Fruit fly (Drosophila melanogaster) whole organism, embryonic: Measurements from ENCODE around the gene Cyp313b1.

Experiments
- B-H2 ChIP-seq: fragments of 200-800 bp; sonication (Bioruptor generic); optimal IDR thresholded peaks from 2 replicates; lab custom pipeline; 2018; ENCODE audit warnings: missing biosample characterization, mild to moderate bottlenecking, missing genetic modification characterization
- C15 ChIP-seq: fragments of 200-800 bp; sonication (Bioruptor generic); IDR thresholded peaks from 3 replicates; pipeline ENCODE4 v1.3.6; 2022; ENCODE audit warnings: missing biosample characterization, missing genetic modification characterization
- CG10147 ChIP-seq: fragments of 200-800 bp; sonication (Bioruptor generic); optimal IDR thresholded peaks from 2 replicates; lab custom pipeline; 2019; ENCODE audit warnings: missing biosample characterization, mild to moderate bottlenecking, missing genetic modification characterization, moderate library complexity
- CG10209 ChIP-seq: fragments of 200-800 bp; sonication (Bioruptor generic); optimal IDR thresholded peaks from 3 replicates; lab custom pipeline; 2017; ENCODE audit warnings: missing biosample characterization, mild to moderate bottlenecking, missing genetic modification characterization, missing genetic modification reagents
- CG12104 ChIP-seq: fragments of 200-800 bp; sonication (Bioruptor generic); optimal IDR thresholded peaks from 3 replicates; lab custom pipeline; 2016; ENCODE audit warnings: missing biosample characterization, missing genetic modification characterization
- CG12942 ChIP-seq: fragments of 200-800 bp; sonication (Bioruptor generic); optimal IDR thresholded peaks from 3 replicates; lab custom pipeline; 2016; ENCODE audit warnings: missing biosample characterization, missing genetic modification characterization
- CG15269 ChIP-seq: fragments of 200-800 bp; sonication (Bioruptor generic); optimal IDR thresholded peaks from 2 replicates; lab custom pipeline; 2018; ENCODE audit warnings: missing biosample characterization, mild to moderate bottlenecking, missing genetic modification characterization, moderate library complexity
- CG1647 ChIP-seq: fragments of 200-800 bp; sonication (Bioruptor generic); optimal IDR thresholded peaks from 3 replicates; lab custom pipeline; 2016; ENCODE audit warnings: missing biosample characterization, missing genetic modification characterization
- CG17361 ChIP-seq: fragments of 200-800 bp; sonication (Bioruptor generic); IDR thresholded peaks from 3 replicates; pipeline ENCODE4 v1.3.6; 2022; ENCODE audit warnings: missing biosample characterization, missing genetic modification characterization
- CG18619 ChIP-seq: fragments of 200-800 bp; sonication (Bioruptor generic); optimal IDR thresholded peaks from 3 replicates; lab custom pipeline; 2017; ENCODE audit warnings: missing biosample characterization, mild to moderate bottlenecking, missing genetic modification characterization
- CG3163 ChIP-seq: fragments of 200-800 bp; sonication (Bioruptor generic); optimal IDR thresholded peaks from 3 replicates; lab custom pipeline; 2016; ENCODE audit warnings: missing biosample characterization, missing genetic modification characterization
- CG33557 ChIP-seq: fragments of 200-800 bp; sonication (Bioruptor generic); optimal IDR thresholded peaks from 2 replicates; lab custom pipeline; 2019; ENCODE audit warnings: missing biosample characterization, mild to moderate bottlenecking, missing genetic modification characterization, moderate library complexity
- CG6683 ChIP-seq: fragments of 200-800 bp; sonication (Bioruptor generic); optimal IDR thresholded peaks from 2 replicates; lab custom pipeline; 2017; ENCODE audit warnings: missing biosample characterization, mild to moderate bottlenecking, missing genetic modification characterization, missing genetic modification reagents
- CG6689 ChIP-seq: fragments of 200-800 bp; sonication (Bioruptor generic); IDR thresholded peaks from 2 replicates; pipeline ENCODE4 v1.3.6; 2022; ENCODE audit warnings: missing biosample characterization, missing genetic modification characterization
- CG7987 ChIP-seq: fragments of 200-800 bp; sonication (Bioruptor generic); optimal IDR thresholded peaks from 2 replicates; lab custom pipeline; 2018; ENCODE audit warnings: missing biosample characterization, mild to moderate bottlenecking, missing genetic modification characterization, moderate library complexity
- CG8388 ChIP-seq: fragments of 200-800 bp; sonication (Bioruptor generic); optimal IDR thresholded peaks from 2 replicates; lab custom pipeline; 2019; ENCODE audit warnings: missing biosample characterization, mild to moderate bottlenecking, missing genetic modification characterization, moderate library complexity
- CG8765 ChIP-seq: fragments of 200-800 bp; sonication (Bioruptor generic); IDR thresholded peaks from 2 replicates; pipeline ENCODE4 v1.3.6; 2022; ENCODE audit warnings: missing biosample characterization, missing genetic modification characterization
- CG9437 ChIP-seq: fragments of 200-800 bp; sonication (Bioruptor generic); optimal IDR thresholded peaks from 2 replicates; lab custom pipeline; 2018; ENCODE audit warnings: missing biosample characterization, mild to moderate bottlenecking, missing genetic modification characterization
- D19A ChIP-seq: fragments of 200-800 bp; optimal IDR thresholded peaks from 3 replicates; lab custom pipeline; 2019; ENCODE audit warnings: missing biosample characterization, mild to moderate bottlenecking, missing genetic modification characterization, moderate library complexity
- Dad ChIP-seq: fragments of 200-800 bp; sonication (Bioruptor generic); optimal IDR thresholded peaks from 3 replicates; lab custom pipeline; 2016; ENCODE audit warnings: missing biosample characterization, missing genetic modification characterization
- Dip3 ChIP-seq: fragments of 200-800 bp; sonication (Bioruptor generic); optimal IDR thresholded peaks from 3 replicates; lab custom pipeline; 2016; ENCODE audit warnings: missing biosample characterization, missing genetic modification characterization
- Drgx ChIP-seq: fragments of 200-800 bp; sonication (Bioruptor generic); IDR thresholded peaks from 2 replicates; pipeline ENCODE4 v1.3.6; 2022; ENCODE audit warnings: missing biosample characterization, missing genetic modification characterization
- Mad ChIP-seq: fragments of 200-800 bp; sonication (Bioruptor generic); optimal IDR thresholded peaks from 2 replicates; lab custom pipeline; 2016; ENCODE audit warnings: missing biosample characterization, missing genetic modification characterization
- Meics ChIP-seq: fragments of 200-800 bp; sonication (Bioruptor generic); optimal IDR thresholded peaks from 2 replicates; lab custom pipeline; 2017; ENCODE audit warnings: missing biosample characterization, mild to moderate bottlenecking, missing genetic modification characterization
- Mrtf ChIP-seq: fragments of 200-800 bp; sonication (Bioruptor generic); IDR thresholded peaks from 3 replicates; pipeline ENCODE4 v1.3.6; 2022; ENCODE audit warnings: missing biosample characterization, missing genetic modification characterization
- Nf-YA ChIP-seq: fragments of 200-800 bp; sonication (Bioruptor generic); IDR thresholded peaks from 2 replicates; pipeline ENCODE4 v1.3.6; 2022; ENCODE audit warnings: missing biosample characterization, missing genetic modification characterization
- Oli ChIP-seq: fragments of 200-800 bp; sonication (Bioruptor generic); optimal IDR thresholded peaks from 2 replicates; lab custom pipeline; 2018; ENCODE audit warnings: missing biosample characterization, mild to moderate bottlenecking, missing genetic modification characterization, moderate library complexity
- Scr ChIP-seq: fragments of 200-800 bp; sonication (Bioruptor generic); IDR thresholded peaks from 2 replicates; pipeline ENCODE4 v1.3.6; 2022; ENCODE audit warnings: missing biosample characterization, missing genetic modification characterization; ENCODE audit not compliant: partially characterized antibody
- Stat92E ChIP-seq, 3 experiments: fragments of >200 bp in 2 of 3; fragments of 200-800 bp in 1 of 3; sonication (Bioruptor generic) in 1 of 3; optimal IDR thresholded peaks; 2 replicates each; lab custom pipeline; 2017 to 2019; ENCODE audit warnings: missing biosample characterization in 3 of 3, missing genetic modification characterization in 3 of 3, mild to moderate bottlenecking in 1 of 3, moderate library complexity in 1 of 3
- YL-1 ChIP-seq: fragments of 200-800 bp; sonication (Bioruptor generic); optimal IDR thresholded peaks from 3 replicates; lab custom pipeline; 2017; ENCODE audit warnings: missing biosample characterization, mild to moderate bottlenecking, missing genetic modification characterization
- ato ChIP-seq: fragments of 200-800 bp; sonication (Bioruptor generic); IDR thresholded peaks from 2 replicates; pipeline ENCODE4 v1.3.6; 2022; ENCODE audit warnings: missing biosample characterization, missing genetic modification characterization; ENCODE audit not compliant: partially characterized antibody
- bcd ChIP-seq: fragments of 200-800 bp; sonication (Bioruptor generic); optimal IDR thresholded peaks from 2 replicates; lab custom pipeline; 2017; ENCODE audit warnings: missing biosample characterization, mild to moderate bottlenecking, missing genetic modification characterization
- br ChIP-seq: fragments of >200 bp; optimal IDR thresholded peaks from 2 replicates; lab custom pipeline; 2017
- btn ChIP-seq: fragments of 200-800 bp; sonication (Bioruptor generic); optimal IDR thresholded peaks from 2 replicates; lab custom pipeline; 2016; ENCODE audit warnings: missing biosample characterization, missing genetic modification characterization
- caup ChIP-seq: fragments of 200-800 bp; sonication (Bioruptor generic); optimal IDR thresholded peaks from 3 replicates; lab custom pipeline; 2017; ENCODE audit warnings: missing biosample characterization, mild to moderate bottlenecking, missing genetic modification characterization, moderate library complexity; ENCODE audit not compliant: severe bottlenecking
- ci ChIP-seq: fragments of 200-800 bp; sonication (Bioruptor generic); IDR thresholded peaks from 3 replicates; pipeline ENCODE4 v1.3.6; 2022; ENCODE audit warnings: missing biosample characterization, missing genetic modification characterization
- crol ChIP-seq: fragments of 200-800 bp; sonication (Bioruptor generic); IDR thresholded peaks from 2 replicates; pipeline ENCODE4 v1.3.6; 2022; ENCODE audit warnings: missing biosample characterization, missing genetic modification characterization
- danr ChIP-seq: fragments of 200-800 bp; sonication (Bioruptor generic); IDR thresholded peaks from 2 replicates; pipeline ENCODE4 v1.3.6; 2022; ENCODE audit warnings: missing biosample characterization, missing genetic modification characterization
- ems ChIP-seq: fragments of 200-800 bp; sonication (Bioruptor generic); optimal IDR thresholded peaks from 3 replicates; lab custom pipeline; 2016; ENCODE audit warnings: missing biosample characterization, missing genetic modification characterization
- fd64A ChIP-seq: fragments of 200-800 bp; sonication (Bioruptor generic); optimal IDR thresholded peaks from 3 replicates; lab custom pipeline; 2018; ENCODE audit warnings: missing biosample characterization, mild to moderate bottlenecking, missing genetic modification characterization
- grau ChIP-seq: fragments of 200-800 bp; optimal IDR thresholded peaks from 3 replicates; lab custom pipeline; 2019; ENCODE audit warnings: missing biosample characterization, mild to moderate bottlenecking, missing genetic modification characterization, moderate library complexity
- hb ChIP-seq: fragments of 200-800 bp; sonication (Bioruptor generic); IDR thresholded peaks from 3 replicates; pipeline ENCODE4 v1.3.6; 2022; ENCODE audit warnings: missing biosample characterization, missing genetic modification characterization; ENCODE audit not compliant: partially characterized antibody
- her ChIP-seq: fragments of 200-800 bp; sonication (Bioruptor generic); optimal IDR thresholded peaks from 2 replicates; lab custom pipeline; 2016; ENCODE audit warnings: missing biosample characterization, missing genetic modification characterization
- ind ChIP-seq: fragments of 200-800 bp; sonication (Bioruptor generic); optimal IDR thresholded peaks from 3 replicates; lab custom pipeline; 2016; ENCODE audit warnings: missing biosample characterization, missing genetic modification characterization
- jing ChIP-seq: fragments of 200-800 bp; sonication (Bioruptor generic); optimal IDR thresholded peaks from 2 replicates; lab custom pipeline; 2018; ENCODE audit warnings: missing biosample characterization, mild to moderate bottlenecking, missing genetic modification characterization
- sens-2 ChIP-seq: fragments of 200-800 bp; sonication (Bioruptor generic); IDR thresholded peaks from 2 replicates; pipeline ENCODE4 v1.3.6; 2022; ENCODE audit warnings: missing biosample characterization, missing genetic modification characterization
- seq ChIP-seq: fragments of 200-800 bp; sonication (Bioruptor generic); IDR thresholded peaks from 2 replicates; pipeline ENCODE4 v1.3.6; 2022; ENCODE audit warnings: missing biosample characterization, missing genetic modification characterization
- tin ChIP-seq: fragments of 200-800 bp; sonication (Bioruptor generic); optimal IDR thresholded peaks from 3 replicates; lab custom pipeline; 2016; ENCODE audit warnings: missing biosample characterization, missing genetic modification characterization
- trem ChIP-seq: fragments of 200-800 bp; optimal IDR thresholded peaks from 3 replicates; lab custom pipeline; 2019; ENCODE audit warnings: missing biosample characterization, mild to moderate bottlenecking, missing genetic modification characterization, moderate library complexity
- trh ChIP-seq: fragments of 200-800 bp; sonication (Bioruptor generic); optimal IDR thresholded peaks from 2 replicates; lab custom pipeline; 2016; ENCODE audit warnings: missing biosample characterization, missing genetic modification characterization
- zen ChIP-seq: fragments of 200-800 bp; sonication (Bioruptor generic); optimal IDR thresholded peaks from 3 replicates; lab custom pipeline; 2018; ENCODE audit warnings: missing biosample characterization, mild to moderate bottlenecking, missing genetic modification characterization, moderate library complexity

Gene Cyp313b1

DNA sequence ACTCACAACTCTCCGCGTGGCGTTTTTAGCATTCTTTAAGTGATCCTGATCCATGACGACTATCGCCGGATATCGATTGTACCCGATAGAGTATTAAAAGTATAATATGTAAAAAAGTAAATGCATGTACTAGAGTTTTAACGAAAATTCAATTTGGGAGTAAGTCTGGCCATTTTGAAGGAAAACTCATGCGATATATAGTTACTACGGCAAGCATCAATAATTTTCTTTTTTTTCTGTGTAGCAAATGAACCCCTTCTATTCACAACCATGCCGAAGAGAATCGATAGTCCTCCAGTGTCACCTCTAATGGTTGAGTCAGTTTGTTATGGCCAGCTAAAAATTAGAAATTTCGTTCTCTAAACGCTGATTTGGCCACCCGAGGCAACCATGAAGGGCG is 7.3 kb upstream of the Cyp313b1 start, which contains the start of the genes Sys1 and Dhod (continued):
- TF ChIP-seq seq (GFP tag; lab: Robert Waterston, UW): 0 out of 2 replicates have a peak, but pooled peaks have one; percentile 34
- no peak for TF ChIP-seq trh (GFP tag; lab: Kevin White, UChicago)
- TF ChIP-seq Stat92E (GFP tag; optimal IDR thresholded peaks at IDR 0.05; lab: Kevin White, UChicago): no peak
- peak; percentile 49; the same call in 1 of the 2 replicates for TF ChIP-seq CG8765
- TF ChIP-seq danr (GFP tag; lab: Robert Waterston, UW): no peak
- TF ChIP-seq CG6689 (GFP tag; lab: Robert Waterston, UW): peak; percentile 91
- no peak for TF ChIP-seq CG12104 (GFP tag; lab: Kevin White, UChicago)
- TF ChIP-seq ind: peak; percentile 76
- peak; percentile 63 for TF ChIP-seq tin (GFP tag; lab: Kevin White, UChicago)
- TF ChIP-seq btn (GFP tag; lab: Kevin White, UChicago): no peak
- TF ChIP-seq crol: no peak
- TF ChIP-seq CG17361: peak; percentile 68; the same call in 2 of the 3 replicates
- peak; percentile 28 for TF ChIP-seq CG33557 (GFP tag; lab: Kevin White, UChicago)
- TF ChIP-seq CG9437: peak; percentile 15
- peak; percentile 24; the same call in 1 of the 2 replicates for TF ChIP-seq Nf-YA (GFP tag; lab: Robert Waterston, UW)
- peak; percentile 62 for TF ChIP-seq Dad (GFP tag; lab: Kevin White, UChicago)
- TF ChIP-seq CG10147: peak; percentile 65
- TF ChIP-seq CG1647 (GFP tag; lab: Kevin White, UChicago): peak; percentile 35
- no peak for TF ChIP-seq jing (GFP tag; lab: Kevin White, UChicago)
- peak; percentile 54 for TF ChIP-seq caup
- TF ChIP-seq grau (tag; lab: Kevin White, UChicago): peak; percentile 69
- TF ChIP-seq CG15269 (tag; lab: Kevin White, UChicago): peak; percentile 64
- TF ChIP-seq Mrtf (GFP tag; lab: Robert Waterston, UW): no peak
- no peak for TF ChIP-seq CG6683 (GFP tag; lab: Kevin White, UChicago)
- TF ChIP-seq C15 (GFP tag; lab: Robert Waterston, UW): 0 out of 3 replicates have a peak, but pooled peaks have one; percentile 40
- no peak for TF ChIP-seq br
- peak; percentile 39 for TF ChIP-seq bcd
- TF ChIP-seq CG3163: peak; percentile 28
- TF ChIP-seq fd64A: no peak
- TF ChIP-seq Oli (tag; lab: Kevin White, UChicago): no peak
- TF ChIP-seq sens-2 (GFP tag; lab: Robert Waterston, UW): peak; percentile 36; the same call in 1 of the 2 replicates
- TF ChIP-seq Scr (GFP tag; lab: Robert Waterston, UW): peak; percentile 91
- TF ChIP-seq hb (GFP tag; lab: Robert Waterston, UW): peak; percentile 83
- peak; percentile 48 for TF ChIP-seq Mad
- TF ChIP-seq Dip3 (GFP tag; lab: Kevin White, UChicago): peak; percentile 77
- peak; percentile 36 for TF ChIP-seq CG18619 (GFP tag; lab: Kevin White, UChicago)
- TF ChIP-seq ci (GFP tag; lab: Robert Waterston, UW): peak; percentile 30; the same call in 1 of the 3 replicates
- peak; percentile 57 for TF ChIP-seq Meics (GFP tag; lab: Kevin White, UChicago)
- peak; percentile 14 for TF ChIP-seq CG7987
- peak; percentile 51 for TF ChIP-seq CG8388 (GFP tag; lab: Kevin White, UChicago)
- peak; percentile 45 for TF ChIP-seq CG12942
- TF ChIP-seq CG10209 (GFP tag; lab: Kevin White, UChicago): peak; percentile 47
- peak; percentile 45 for TF ChIP-seq D19A (tag; lab: Kevin White, UChicago)
- TF ChIP-seq ato (GFP tag; lab: Robert Waterston, UW): no peak
- TF ChIP-seq ems: peak; percentile 82
- TF ChIP-seq trem (tag; lab: Kevin White, UChicago): peak; percentile 77
- TF ChIP-seq B-H2 (GFP tag; lab: Kevin White, UChicago): peak; percentile 54
- peak; percentile 60 for TF ChIP-seq her (GFP tag; lab: Kevin White, UChicago)
- TF ChIP-seq Drgx: peak; percentile 67
- peak; percentile 41 for TF ChIP-seq zen (tag; lab: Kevin White, UChicago)
- TF ChIP-seq YL-1 (GFP tag; lab: Kevin White, UChicago): peak; percentile 60
